Fruit fly (Drosophila melanogaster) whole organism: ENCODE results near the gene XRCC1.

Experiments
- EcR ChIP-seq, 2 experiments: fragments of >200 bp; optimal IDR thresholded peaks; 2 replicates each; lab custom pipeline; 2017; ENCODE audit warnings: missing biosample characterization in 2 of 2, missing genetic modification characterization in 2 of 2, missing genetic modification reagents in 2 of 2
- pan ChIP-seq: fragments of >200 bp; optimal IDR thresholded peaks from 2 replicates; lab custom pipeline; 2017

- no peak for TF ChIP-seq EcR (GFP tag; optimal IDR thresholded peaks at IDR 0.05; lab: Kevin White, UChicago)
- TF ChIP-seq pan (lab: Kevin White, UChicago), result no peak
Measured at dm6 chrX:5323636-5324035, 6.0 kb upstream of the XRCC1 start, which contains the start of gene Mcm3.
